Fruit fly (Drosophila melanogaster): ENCODE measurements around the gene Dnaaf5.

Dnaaf5 gene

DNA sequence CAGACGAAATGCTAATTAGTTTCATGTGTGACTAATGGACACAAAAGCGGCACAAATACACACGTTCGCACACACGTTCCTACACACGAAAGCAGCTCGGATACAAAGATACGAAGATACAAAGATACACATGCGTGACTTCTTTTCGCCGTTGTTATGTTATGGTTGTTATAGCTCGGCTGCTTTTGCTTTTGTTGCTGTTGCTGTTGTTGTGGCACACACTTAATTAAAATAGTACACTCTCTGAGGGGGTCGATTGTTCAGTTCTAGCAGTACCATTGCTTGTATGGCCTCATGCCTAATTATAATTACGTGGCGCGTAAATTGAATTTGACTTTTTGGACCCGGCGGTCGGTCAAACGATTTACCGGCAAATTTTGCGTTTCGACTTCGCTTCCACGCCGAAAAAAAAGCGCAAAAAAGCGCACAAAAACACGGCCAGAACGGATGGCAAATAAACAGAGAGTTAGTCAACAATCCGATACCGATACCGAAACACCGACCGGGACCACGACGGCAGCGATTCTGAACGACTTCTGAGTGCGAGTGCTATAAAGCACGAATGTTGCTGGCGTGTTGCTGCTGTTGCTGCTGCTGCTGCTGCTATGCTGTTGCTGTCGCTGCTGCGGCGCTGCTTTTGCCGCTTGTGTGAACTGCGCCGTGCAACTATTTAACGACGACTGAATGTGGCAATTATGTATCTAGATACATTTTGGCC is 8.1 kb upstream of the Dnaaf5 start (continued):
- TF ChIP-seq Atf6 (GFP tag; IDR thresholded peaks at IDR 0.05) (peak; percentile 48), CG6175 (GFP tag; IDR thresholded peaks at IDR 0.05) (peak; percentile 81), amos (GFP tag; IDR thresholded peaks at IDR 0.05; ENCODE audit: partially characterized antibody) (peak; percentile 25; the same call in 1 of the 2 replicates), eve (GFP tag; optimal IDR thresholded peaks at IDR 0.05) (peak in 1 of 2 experiments; percentile 39), CG18599 (GFP tag; optimal IDR thresholded peaks at IDR 0.05) (peak; percentile 9), Bgb (GFP tag; IDR thresholded peaks at IDR 0.05; ENCODE audit: partially characterized antibody) (peak; percentile 43; the same call in 1 of the 2 replicates), Antp (GFP tag; optimal IDR thresholded peaks at IDR 0.05) (peak; percentile 14), CG13624 (GFP tag; optimal IDR thresholded peaks at IDR 0.05) (peak; percentile 24), caup (GFP tag; optimal IDR thresholded peaks at IDR 0.05; ENCODE audit: severe bottlenecking) (no peak), Scr (GFP tag; IDR thresholded peaks at IDR 0.05; ENCODE audit: partially characterized antibody) (0 out of 2 replicates have a peak, but pooled peaks have one; percentile 21), Jarid2 (GFP tag; optimal IDR thresholded peaks at IDR 0.05) (peak; percentile 87), wdn (GFP tag; IDR thresholded peaks at IDR 0.05) (0 out of 2 replicates have a peak, but pooled peaks have one; percentile 15), Dbx (GFP tag; IDR thresholded peaks at IDR 0.05) (peak; percentile 59; the same call in 2 of the 3 replicates), HLH4C (GFP tag; IDR thresholded peaks at IDR 0.05; ENCODE audit: partially characterized antibody) (peak; percentile 45; the same call in 1 of the 3 replicates), CG34224 (GFP tag; IDR thresholded peaks at IDR 0.05; ENCODE audit: partially characterized antibody) (peak; percentile 24; the same call in 1 of the 3 replicates), row (GFP tag; IDR thresholded peaks at IDR 0.05) (peak; percentile 15; the same call in 1 of the 3 replicates), CG2120 (GFP tag; optimal IDR thresholded peaks at IDR 0.05) (peak; percentile 19), CG8359 (GFP tag; optimal IDR thresholded peaks at IDR 0.05; ENCODE audit: borderline replicate concordance) (peak; percentile 40), CG8290 (GFP tag; optimal IDR thresholded peaks at IDR 0.05) (no peak), CG8290 (tag; optimal IDR thresholded peaks at IDR 0.05) (peak in 1 of 2 experiments; percentile 45), bbx (GFP tag; IDR thresholded peaks at IDR 0.05; ENCODE audit: partially characterized antibody) (peak; percentile 39; the same call in 1 of the 2 replicates), Side (GFP tag; optimal IDR thresholded peaks at IDR 0.05) (peak; percentile 15), CG3847 (GFP tag; IDR thresholded peaks at IDR 0.05) (0 out of 2 replicates have a peak, but pooled peaks have one; percentile 10), Med (GFP tag) (peak; percentile 79), HLHmδ (GFP tag; optimal IDR thresholded peaks at IDR 0.05) (no peak), sna (GFP tag; IDR thresholded peaks at IDR 0.05; ENCODE audit: partially characterized antibody) (0 out of 2 replicates have a peak, but pooled peaks have one; percentile 42), CG32532 (GFP tag; IDR thresholded peaks at IDR 0.05) (peak; percentile 43; the same call in 1 of the 2 replicates), CG18476 (GFP tag; optimal IDR thresholded peaks at IDR 0.05) (peak; percentile 72), cg (GFP tag; optimal IDR thresholded peaks at IDR 0.05) (peak; percentile 46), CG12769 (tag; optimal IDR thresholded peaks at IDR 0.05) (peak; percentile 5), CG11456 (GFP tag; IDR thresholded peaks at IDR 0.05) (no peak), gsb-n (tag; optimal IDR thresholded peaks at IDR 0.05) (peak; percentile 69), cad (GFP tag; optimal IDR thresholded peaks at IDR 0.05) (no peak), slbo (GFP tag; IDR thresholded peaks at IDR 0.05) (peak; percentile 39; the same call in 1 of the 2 replicates), NK7.1 (GFP tag; optimal IDR thresholded peaks at IDR 0.05) (peak; percentile 8), org-1 (GFP tag; optimal IDR thresholded peaks at IDR 0.05) (no peak), CG9932 (GFP tag; IDR thresholded peaks at IDR 0.05) (peak; percentile 31), Hey (tag; optimal IDR thresholded peaks at IDR 0.05) (no peak), CG2875 (GFP tag; optimal IDR thresholded peaks at IDR 0.05) (no peak), sens-2 (GFP tag; IDR thresholded peaks at IDR 0.05) (0 out of 2 replicates have a peak, but pooled peaks have one; percentile 9), CG12071 (GFP tag; optimal IDR thresholded peaks at IDR 0.05) (no peak), nom (GFP tag; optimal IDR thresholded peaks at IDR 0.05) (peak; percentile 5), CG10543 (GFP tag; optimal IDR thresholded peaks at IDR 0.05) (peak; percentile 3)
